Worm (Caenorhabditis elegans) whole organism, L2 larva: ENCODE measurements around the gene ZK593.3.

Experiments
- C34F6.9 ChIP-seq: fragments of 150-350 bp; optimal IDR thresholded peaks from 2 replicates; lab custom pipeline; 2014; ENCODE audit warnings: missing biosample characterization, missing genetic modification characterization
- F13H6.1 ChIP-seq: sonication (generic microtip); optimal IDR thresholded peaks from 2 replicates; lab custom pipeline; 2016; ENCODE audit warnings: missing genetic modification characterization, missing compliant biosample characterization
- Y55F3AM.14 ChIP-seq: fragments of 200-800 bp; sonication (Bioruptor generic); optimal IDR thresholded peaks from 2 replicates; lab custom pipeline; 2018; ENCODE audit warnings: mild to moderate bottlenecking, missing genetic modification characterization, missing compliant biosample characterization
- ZK546.5 ChIP-seq: sonication (generic microtip); optimal IDR thresholded peaks from 2 replicates; lab custom pipeline; 2017; ENCODE audit warnings: missing biosample characterization, missing genetic modification characterization
- alr-1 ChIP-seq: fragments of 150-350 bp; optimal IDR thresholded peaks from 2 replicates; lab custom pipeline; 2014; ENCODE audit warnings: missing biosample characterization, missing genetic modification characterization
- aly-2 ChIP-seq: fragments of 150-350 bp; optimal IDR thresholded peaks from 2 replicates; lab custom pipeline; 2014; ENCODE audit warnings: missing biosample characterization, missing genetic modification characterization
- ama-1 ChIP-seq: fragments of 150-350 bp; optimal IDR thresholded peaks from 2 replicates; lab custom pipeline; 2018; ENCODE audit warnings: inconsistent platforms
- blmp-1 ChIP-seq: sonication (generic microtip); optimal IDR thresholded peaks from 2 replicates; lab custom pipeline; 2017; ENCODE audit warnings: missing genetic modification characterization, mild to moderate bottlenecking, missing compliant biosample characterization, antibody characterized with exemption, moderate library complexity; ENCODE audit not compliant: insufficient read depth
- ceh-16 ChIP-seq: fragments of 150-350 bp; optimal IDR thresholded peaks from 2 replicates; lab custom pipeline; 2014; ENCODE audit warnings: missing biosample characterization, missing genetic modification characterization
- ceh-82 ChIP-seq: fragments of 150-350 bp; optimal IDR thresholded peaks from 2 replicates; lab custom pipeline; 2014; ENCODE audit warnings: missing biosample characterization, missing genetic modification characterization
- crh-2 ChIP-seq: sonication (generic microtip); optimal IDR thresholded peaks from 2 replicates; lab custom pipeline; 2017; ENCODE audit warnings: missing biosample characterization, missing genetic modification characterization
- dmd-4 ChIP-seq: sonication (generic microtip); optimal IDR thresholded peaks from 2 replicates; lab custom pipeline; 2017; ENCODE audit warnings: missing biosample characterization, missing genetic modification characterization
- egl-27 ChIP-seq: sonication (generic microtip); optimal IDR thresholded peaks from 3 replicates; lab custom pipeline; 2017; ENCODE audit warnings: missing biosample characterization, missing genetic modification reagents, missing genetic modification characterization
- elt-1 ChIP-seq: fragments of 150-350 bp; optimal IDR thresholded peaks from 2 replicates; lab custom pipeline; 2014; ENCODE audit warnings: missing biosample characterization, missing genetic modification characterization
- elt-3 ChIP-seq: sonication (generic microtip); optimal IDR thresholded peaks from 2 replicates; lab custom pipeline; 2017; ENCODE audit warnings: missing biosample characterization, missing genetic modification characterization
- fos-1 ChIP-seq: fragments of 150-350 bp; optimal IDR thresholded peaks from 2 replicates; lab custom pipeline; 2014; ENCODE audit warnings: missing biosample characterization, missing genetic modification characterization
- gmeb-1 ChIP-seq: fragments of 150-350 bp; optimal IDR thresholded peaks from 2 replicates; lab custom pipeline; 2014; ENCODE audit warnings: missing biosample characterization, missing genetic modification characterization
- lin-11 ChIP-seq: fragments of 150-350 bp; sonication (generic microtip); optimal IDR thresholded peaks from 2 replicates; lab custom pipeline; 2014; ENCODE audit warnings: missing biosample characterization, missing genetic modification characterization, inconsistent platforms, mixed read lengths
- lin-13 ChIP-seq: fragments of 150-350 bp; optimal IDR thresholded peaks from 2 replicates; lab custom pipeline; 2014; ENCODE audit warnings: missing biosample characterization, missing genetic modification reagents, missing genetic modification characterization
- lsy-2 ChIP-seq, 2 experiments: fragments of 150-350 bp in 1 of 2; sonication (generic microtip) in 1 of 2; optimal IDR thresholded peaks; 2 replicates each; lab custom pipeline; 2014 to 2017; ENCODE audit warnings: missing biosample characterization in 2 of 2, missing genetic modification characterization in 2 of 2
- mab-5 ChIP-seq: fragments of 150-350 bp; optimal IDR thresholded peaks from 2 replicates; lab custom pipeline; 2014; ENCODE audit warnings: missing biosample characterization, missing genetic modification characterization
- mbf-1 ChIP-seq: sonication (generic microtip); optimal IDR thresholded peaks from 2 replicates; lab custom pipeline; 2017; ENCODE audit warnings: missing biosample characterization, missing genetic modification characterization
- mdl-1 ChIP-seq, 2 experiments: fragments of 150-350 bp in 1 of 2; sonication (generic microtip) in 1 of 2; optimal IDR thresholded peaks; 2 replicates each; lab custom pipeline; 2017; ENCODE audit warnings: missing biosample characterization in 2 of 2, missing genetic modification characterization in 2 of 2
- nhr-10 ChIP-seq: sonication (generic microtip); optimal IDR thresholded peaks from 2 replicates; lab custom pipeline; 2017; ENCODE audit warnings: missing biosample characterization, missing genetic modification characterization
- nhr-11 ChIP-seq: fragments of 150-350 bp; optimal IDR thresholded peaks from 2 replicates; lab custom pipeline; 2014; ENCODE audit warnings: missing biosample characterization, missing genetic modification characterization
- nhr-12 ChIP-seq: fragments of 150-350 bp; optimal IDR thresholded peaks from 2 replicates; lab custom pipeline; 2014; ENCODE audit warnings: missing biosample characterization, missing genetic modification characterization
- nhr-129 ChIP-seq: fragments of 150-350 bp; optimal IDR thresholded peaks from 2 replicates; lab custom pipeline; 2014; ENCODE audit warnings: missing biosample characterization, missing genetic modification characterization
- nhr-23 ChIP-seq: fragments of 150-350 bp; optimal IDR thresholded peaks from 2 replicates; lab custom pipeline; 2014; ENCODE audit warnings: missing biosample characterization, missing genetic modification reagents, missing genetic modification characterization
- nhr-237 ChIP-seq: fragments of 150-350 bp; optimal IDR thresholded peaks from 2 replicates; lab custom pipeline; 2014; ENCODE audit warnings: missing biosample characterization, missing genetic modification characterization
- nhr-25 ChIP-seq: fragments of 150-350 bp; sonication (generic microtip); optimal IDR thresholded peaks from 3 replicates; lab custom pipeline; 2014; ENCODE audit warnings: missing biosample characterization, missing genetic modification characterization
- nhr-6 ChIP-seq: fragments of 150-350 bp; optimal IDR thresholded peaks from 2 replicates; lab custom pipeline; 2014; ENCODE audit warnings: missing biosample characterization, missing genetic modification characterization
- sem-4 ChIP-seq: fragments of 150-350 bp; optimal IDR thresholded peaks from 2 replicates; lab custom pipeline; 2014; ENCODE audit warnings: missing biosample characterization, missing genetic modification reagents, missing genetic modification characterization
- skn-1 ChIP-seq: sonication (generic microtip); optimal IDR thresholded peaks from 2 replicates; lab custom pipeline; 2017; ENCODE audit warnings: missing biosample characterization, missing genetic modification characterization
- sma-3 ChIP-seq: sonication (generic microtip); optimal IDR thresholded peaks from 2 replicates; lab custom pipeline; 2016; ENCODE audit warnings: missing genetic modification reagents, missing genetic modification characterization, missing compliant biosample characterization
- sma-9 ChIP-seq, 2 experiments: fragments of 150-350 bp in 1 of 2; sonication (generic microtip) in 1 of 2; optimal IDR thresholded peaks; 2 replicates each; lab custom pipeline; 2014 to 2016; ENCODE audit warnings: missing genetic modification characterization in 2 of 2, mild to moderate bottlenecking in 1 of 2, missing biosample characterization in 1 of 2, missing compliant biosample characterization in 1 of 2, missing genetic modification reagents in 1 of 2, moderate library complexity in 1 of 2
- snpc-4 ChIP-seq: fragments of 150-350 bp; optimal IDR thresholded peaks from 2 replicates; lab custom pipeline; 2014; ENCODE audit warnings: missing biosample characterization, missing genetic modification characterization
- unc-55 ChIP-seq: fragments of 150-350 bp; sonication (generic microtip); optimal IDR thresholded peaks from 3 replicates; lab custom pipeline; 2014; ENCODE audit warnings: missing biosample characterization, missing genetic modification reagents, missing genetic modification characterization
- unc-62 ChIP-seq: fragments of 150-350 bp; optimal IDR thresholded peaks from 2 replicates; lab custom pipeline; 2014; ENCODE audit warnings: missing biosample characterization, missing genetic modification reagents, missing genetic modification characterization
- zag-1 ChIP-seq: fragments of 150-350 bp; optimal IDR thresholded peaks from 2 replicates; lab custom pipeline; 2014; ENCODE audit warnings: missing biosample characterization, missing genetic modification characterization
- ztf-1 ChIP-seq: fragments of 200-800 bp; sonication (Bioruptor generic); conservative IDR thresholded peaks from 2 replicates; pipeline ENCODE4 v1.3.6; 2022; ENCODE audit warnings: missing genetic modification characterization, missing compliant biosample characterization
- ztf-11 ChIP-seq: sonication (generic microtip); optimal IDR thresholded peaks from 2 replicates; lab custom pipeline; 2017; ENCODE audit warnings: missing biosample characterization, missing genetic modification characterization
- ztf-4 ChIP-seq: fragments of 150-350 bp; optimal IDR thresholded peaks from 2 replicates; lab custom pipeline; 2014; ENCODE audit warnings: missing biosample characterization, missing genetic modification characterization

Gene ZK593.3

ce11 chrIV:10933777-10934546 lies 18.5 kb downstream of the ZK593.3 start:
- TF ChIP-seq dmd-4 (tag; lab: Kevin White, UChicago) (no peak), nhr-12 (tag; lab: Kevin White, UChicago) (no peak), mab-5 (tag; lab: Kevin White, UChicago) (no peak), zag-1 (no peak), nhr-11 (tag; lab: Kevin White, UChicago) (no peak), F13H6.1 (tag; lab: Kevin White, UChicago) (no peak), elt-3 (tag; lab: Kevin White, UChicago) (no peak), unc-55 (GFP tag; lab: Kevin White, UChicago) (no peak), nhr-129 (peak; percentile 36), aly-2 (no peak), nhr-6 (tag; lab: Kevin White, UChicago) (peak; percentile 6), mbf-1 (tag; lab: Kevin White, UChicago) (no peak), ztf-11 (tag; lab: Kevin White, UChicago) (no peak), crh-2 (tag; lab: Kevin White, UChicago) (peak; percentile 28), sma-3 (no peak), egl-27 (tag; lab: Kevin White, UChicago) (no peak), nhr-237 (no peak), lin-11 (tag; lab: Kevin White, UChicago) (no peak), skn-1 (tag; lab: Kevin White, UChicago) (no peak), sem-4 (tag; lab: Kevin White, UChicago) (no peak), blmp-1 (tag; lab: Kevin White, UChicago) (no peak), elt-1 (no peak), ceh-16 (no peak), gmeb-1 (peak; percentile 13), mdl-1 (tag; optimal IDR thresholded peaks at IDR 0.05; lab: Kevin White, UChicago) (no peak), fos-1 (tag; lab: Kevin White, UChicago) (no peak), ztf-4 (tag; lab: Kevin White, UChicago) (peak; percentile 31), Y55F3AM.14 (GFP tag; lab: Kevin White, UChicago) (peak; percentile 57), ZK546.5 (tag; lab: Kevin White, UChicago) (no peak), alr-1 (tag; lab: Kevin White, UChicago) (no peak), lsy-2 (tag; optimal IDR thresholded peaks at IDR 0.05; lab: Kevin White, UChicago) (peak in 1 of 2 experiments; percentile 42), lin-13 (GFP tag; lab: Kevin White, UChicago) (no peak), ceh-82 (tag; lab: Kevin White, UChicago) (no peak), ama-1 (lab: Kevin White, UChicago) (peak; percentile 66), nhr-10 (tag; lab: Kevin White, UChicago) (no peak), snpc-4 (tag; lab: Kevin White, UChicago) (no peak), ztf-1 (GFP tag; lab: Robert Waterston, UW) (no peak), nhr-23 (tag; lab: Kevin White, UChicago) (no peak), sma-9 (GFP tag; optimal IDR thresholded peaks at IDR 0.05; lab: Kevin White, UChicago) (peak; percentile 42), sma-9 (tag; optimal IDR thresholded peaks at IDR 0.05; lab: Kevin White, UChicago) (no peak), nhr-25 (no peak), C34F6.9 (tag; lab: Kevin White, UChicago) (no peak)

ce11 chrIV:10934786-10935185 lies 19.3 kb downstream of the ZK593.3 start:
- TF ChIP-seq nhr-12 (tag; lab: Kevin White, UChicago), result no peak
- TF ChIP-seq gmeb-1, result no peak
- no peak for TF ChIP-seq blmp-1 (tag; lab: Kevin White, UChicago)
- TF ChIP-seq crh-2 (tag; lab: Kevin White, UChicago), result no peak
- TF ChIP-seq skn-1 (tag; lab: Kevin White, UChicago), result no peak
- TF ChIP-seq sma-3, result no peak
- no peak for TF ChIP-seq sem-4 (tag; lab: Kevin White, UChicago)
- no peak for TF ChIP-seq nhr-23 (tag; lab: Kevin White, UChicago)
- TF ChIP-seq ceh-16, result no peak
- no peak for TF ChIP-seq F13H6.1 (tag; lab: Kevin White, UChicago)
- TF ChIP-seq dmd-4 (tag; lab: Kevin White, UChicago), result no peak
- no peak for TF ChIP-seq lin-13 (GFP tag; lab: Kevin White, UChicago)
- no peak for TF ChIP-seq C34F6.9 (tag; lab: Kevin White, UChicago)
- TF ChIP-seq mbf-1 (tag; lab: Kevin White, UChicago), result no peak
- TF ChIP-seq unc-62 (GFP tag; lab: Kevin White, UChicago), result no peak
- TF ChIP-seq ztf-1 (GFP tag; lab: Robert Waterston, UW), result no peak
- TF ChIP-seq zag-1, result no peak
